Worm (Caenorhabditis elegans) whole organism, L4 larva: ENCODE results near the gene imph-1.

Experiments used
- D1046.2 ChIP-seq: fragments of 200-800 bp; sonication (Bioruptor generic); IDR thresholded peaks from 2 replicates; pipeline ENCODE4 v1.3.6; 2022; ENCODE audit warnings: missing genetic modification characterization, missing compliant biosample characterization
- F44E2.7 ChIP-seq: fragments of 200-800 bp; sonication (Bioruptor generic); IDR thresholded peaks from 2 replicates; pipeline ENCODE4 v2.1.2; 2022; ENCODE audit warnings: missing genetic modification characterization, missing compliant biosample characterization
- F49E8.2 ChIP-seq: sonication (generic microtip); optimal IDR thresholded peaks from 2 replicates; lab custom pipeline; 2016; ENCODE audit warnings: missing compliant biosample characterization, mild to moderate bottlenecking, missing genetic modification characterization, borderline replicate concordance
- T20F7.1 ChIP-seq: fragments of 200-800 bp; sonication (Bioruptor generic); optimal IDR thresholded peaks from 2 replicates; lab custom pipeline; 2018; ENCODE audit warnings: mild to moderate bottlenecking, missing genetic modification characterization, missing compliant biosample characterization
- T26A8.4 ChIP-seq: fragments of 200-800 bp; sonication (Bioruptor generic); IDR thresholded peaks from 2 replicates; pipeline ENCODE4 v1.3.6; 2022; ENCODE audit warnings: missing genetic modification characterization, missing compliant biosample characterization
- Y105C5A.15 ChIP-seq: fragments of 200-800 bp; sonication (Bioruptor generic); IDR thresholded peaks from 2 replicates; pipeline ENCODE4 v1.3.6; 2022; ENCODE audit warnings: missing genetic modification characterization, missing compliant biosample characterization
- Y48G9A.11 ChIP-seq: fragments of 200-800 bp; sonication (Bioruptor generic); IDR thresholded peaks from 2 replicates; pipeline ENCODE4 v1.3.6; 2022; ENCODE audit warnings: missing genetic modification reagents, missing genetic modification characterization, missing compliant biosample characterization
- ZK337.2 ChIP-seq: fragments of 200-800 bp; sonication (Bioruptor generic); IDR thresholded peaks from 2 replicates; pipeline ENCODE4 v1.3.6; 2022; ENCODE audit warnings: missing genetic modification reagents, missing genetic modification characterization, missing compliant biosample characterization
- aha-1 ChIP-seq: fragments of 150-350 bp; peaks from one replicate; lab custom pipeline; 2014; ENCODE audit warnings: missing biosample characterization, missing genetic modification characterization
- aly-2 ChIP-seq: sonication (generic microtip); optimal IDR thresholded peaks from 2 replicates; lab custom pipeline; 2018; ENCODE audit warnings: missing biosample characterization, missing genetic modification characterization
- ama-1 ChIP-seq: fragments of 150-350 bp; optimal IDR thresholded peaks from 2 replicates; lab custom pipeline; 2014; ENCODE audit warnings: inconsistent platforms, mixed read lengths
- arid-1 ChIP-seq: fragments of 200-800 bp; sonication (Bioruptor generic); conservative IDR thresholded peaks from 2 replicates; pipeline ENCODE4 v1.3.6; 2022; ENCODE audit warnings: missing genetic modification reagents, missing genetic modification characterization, missing compliant biosample characterization
- ceh-20 ChIP-seq: fragments of 200-800 bp; sonication (Bioruptor generic); IDR thresholded peaks from 2 replicates; pipeline ENCODE4 v1.3.6; 2022; ENCODE audit warnings: missing genetic modification reagents, missing genetic modification characterization, missing compliant biosample characterization
- ceh-44 ChIP-seq: fragments of 200-800 bp; sonication (Bioruptor generic); IDR thresholded peaks from 2 replicates; pipeline ENCODE4 v1.3.6; 2022; ENCODE audit warnings: missing genetic modification reagents, missing genetic modification characterization, missing compliant biosample characterization
- ces-1 ChIP-seq: fragments of 150-350 bp; sonication (generic microtip); optimal IDR thresholded peaks from 4 replicates; lab custom pipeline; 2014; ENCODE audit warnings: missing biosample characterization, missing genetic modification reagents, missing genetic modification characterization
- cey-2 ChIP-seq: sonication (generic microtip); optimal IDR thresholded peaks from 3 replicates; lab custom pipeline; 2017; ENCODE audit warnings: missing genetic modification characterization, mild to moderate bottlenecking, missing compliant biosample characterization, antibody characterized with exemption, borderline replicate concordance; ENCODE audit not compliant: insufficient read depth
- ctbp-1 ChIP-seq: fragments of 200-800 bp; sonication (Bioruptor generic); IDR thresholded peaks from 2 replicates; pipeline ENCODE4 v1.3.6; 2022; ENCODE audit warnings: missing genetic modification reagents, missing genetic modification characterization, missing compliant biosample characterization
- daf-16 ChIP-seq, 3 experiments: sonication (generic microtip); optimal IDR thresholded peaks; 2 replicates each; lab custom pipeline; 2016 to 2017; ENCODE audit warnings: missing genetic modification characterization in 3 of 3, missing genetic modification reagents in 3 of 3, mild to moderate bottlenecking in 2 of 3, missing compliant biosample characterization in 2 of 3, missing biosample characterization in 1 of 3, moderate library complexity in 1 of 3
- dmd-8 ChIP-seq: fragments of 200-800 bp; sonication (Bioruptor generic); IDR thresholded peaks from 2 replicates; pipeline ENCODE4 v1.3.6; 2022; ENCODE audit warnings: missing genetic modification characterization, missing compliant biosample characterization
- dpl-1 ChIP-seq: fragments of 150-350 bp; optimal IDR thresholded peaks from 2 replicates; lab custom pipeline; 2014; ENCODE audit warnings: missing biosample characterization, missing genetic modification reagents, missing genetic modification characterization
- duxl-1 ChIP-seq: sonication (generic microtip); optimal IDR thresholded peaks from 2 replicates; lab custom pipeline; 2016; ENCODE audit warnings: mild to moderate bottlenecking, missing genetic modification characterization, moderate library complexity, missing compliant biosample characterization; ENCODE audit not compliant: poor library complexity
- dve-1 ChIP-seq: sonication (generic microtip); optimal IDR thresholded peaks from 2 replicates; lab custom pipeline; 2017; ENCODE audit warnings: antibody characterized with exemption, mild to moderate bottlenecking, missing genetic modification characterization, missing compliant biosample characterization; ENCODE audit not compliant: insufficient read depth
- egl-43 ChIP-seq: fragments of 200-800 bp; sonication (Bioruptor generic); IDR thresholded peaks from 2 replicates; pipeline ENCODE4 v1.3.6; 2022; ENCODE audit warnings: missing genetic modification reagents, missing genetic modification characterization, missing compliant biosample characterization
- hlh-30 ChIP-seq: sonication (generic microtip); optimal IDR thresholded peaks from 2 replicates; lab custom pipeline; 2017; ENCODE audit warnings: antibody characterized with exemption, mild to moderate bottlenecking, missing genetic modification characterization, missing compliant biosample characterization; ENCODE audit not compliant: insufficient read depth
- hmg-1.1 ChIP-seq: fragments of 200-800 bp; sonication (Bioruptor generic); IDR thresholded peaks from 2 replicates; pipeline ENCODE4 v1.3.6; 2022; ENCODE audit warnings: missing genetic modification reagents, missing genetic modification characterization, missing compliant biosample characterization
- lin-1 ChIP-seq: fragments of 200-800 bp; sonication (Bioruptor generic); IDR thresholded peaks from 2 replicates; pipeline ENCODE4 v1.3.6; 2022; ENCODE audit warnings: missing genetic modification reagents, missing genetic modification characterization, missing compliant biosample characterization
- lin-13 ChIP-seq: fragments of 150-350 bp; optimal IDR thresholded peaks from 2 replicates; lab custom pipeline; 2014; ENCODE audit warnings: missing biosample characterization, missing genetic modification reagents, missing genetic modification characterization
- lin-15B ChIP-seq: fragments of 150-350 bp; sonication (generic microtip); optimal IDR thresholded peaks from 3 replicates; lab custom pipeline; 2014; ENCODE audit warnings: missing biosample characterization, missing genetic modification characterization
- lir-3 ChIP-seq: sonication (generic microtip); optimal IDR thresholded peaks from 2 replicates; lab custom pipeline; 2016; ENCODE audit warnings: mild to moderate bottlenecking, missing genetic modification characterization, missing compliant biosample characterization
- lsy-2 ChIP-seq, 2 experiments: fragments of 150-350 bp in 1 of 2; sonication (generic microtip) in 1 of 2; optimal IDR thresholded peaks; 2 replicates each; lab custom pipeline; 2014 to 2017; ENCODE audit warnings: missing biosample characterization in 2 of 2, missing genetic modification characterization in 2 of 2
- madf-5 ChIP-seq, 2 experiments: fragments of 200-800 bp; sonication (Bioruptor generic); IDR thresholded peaks; 2 replicates each; pipeline ENCODE4 v1.3.6; 2022; ENCODE audit warnings: missing compliant biosample characterization in 2 of 2, missing genetic modification characterization in 2 of 2
- madf-9 ChIP-seq: fragments of 200-800 bp; sonication (Bioruptor generic); conservative IDR thresholded peaks from 2 replicates; pipeline ENCODE4 v1.3.6; 2022; ENCODE audit warnings: missing genetic modification reagents, missing genetic modification characterization, missing compliant biosample characterization
- mdl-1 ChIP-seq, 2 experiments: fragments of 150-350 bp in 1 of 2; sonication (generic microtip) in 1 of 2; optimal IDR thresholded peaks; 2 replicates each; lab custom pipeline; 2014 to 2017; ENCODE audit warnings: missing biosample characterization in 2 of 2, missing genetic modification characterization in 2 of 2
- mdt-29 ChIP-seq: fragments of 200-800 bp; sonication (Bioruptor generic); IDR thresholded peaks from 2 replicates; pipeline ENCODE4 v1.3.6; 2022; ENCODE audit warnings: missing genetic modification reagents, missing genetic modification characterization, missing compliant biosample characterization
- mep-1 ChIP-seq: fragments of 150-350 bp; sonication (generic microtip); optimal IDR thresholded peaks from 3 replicates; lab custom pipeline; 2014; ENCODE audit warnings: missing biosample characterization, missing genetic modification characterization
- mes-2 ChIP-seq: sonication (generic microtip); optimal IDR thresholded peaks from 2 replicates; lab custom pipeline; 2016; ENCODE audit warnings: missing genotype, mild to moderate bottlenecking, missing genetic modification characterization, missing compliant biosample characterization; ENCODE audit not compliant: poor library complexity, severe bottlenecking
- nhr-10 ChIP-seq: fragments of 150-350 bp; optimal IDR thresholded peaks from 2 replicates; lab custom pipeline; 2014; ENCODE audit warnings: missing biosample characterization, missing genetic modification characterization
- nhr-11 ChIP-seq: fragments of 150-350 bp; optimal IDR thresholded peaks from 2 replicates; lab custom pipeline; 2014; ENCODE audit warnings: missing biosample characterization, missing genetic modification characterization
- nhr-28 ChIP-seq: fragments of 150-350 bp; optimal IDR thresholded peaks from 2 replicates; lab custom pipeline; 2014; ENCODE audit warnings: missing biosample characterization, missing genetic modification characterization
- nhr-48 ChIP-seq: sonication (generic microtip); optimal IDR thresholded peaks from 2 replicates; lab custom pipeline; 2016; ENCODE audit warnings: mild to moderate bottlenecking, missing genetic modification characterization, missing compliant biosample characterization
- sdz-12 ChIP-seq: fragments of 200-800 bp; sonication (Bioruptor generic); optimal IDR thresholded peaks from 2 replicates; lab custom pipeline; 2018; ENCODE audit warnings: mild to moderate bottlenecking, missing genetic modification characterization, missing compliant biosample characterization
- set-16 ChIP-seq: fragments of 200-800 bp; sonication (Bioruptor generic); IDR thresholded peaks from 2 replicates; pipeline ENCODE4 v1.3.6; 2022; ENCODE audit warnings: missing genetic modification reagents, missing genetic modification characterization, missing compliant biosample characterization
- snpc-1.2 ChIP-seq: fragments of 200-800 bp; sonication (Bioruptor generic); IDR thresholded peaks from 2 replicates; pipeline ENCODE4 v1.3.6; 2022; ENCODE audit warnings: missing genetic modification reagents, missing genetic modification characterization, missing compliant biosample characterization
- tra-1 ChIP-seq: fragments of 200-800 bp; sonication (Bioruptor generic); IDR thresholded peaks from 2 replicates; pipeline ENCODE4 v1.3.6; 2022; ENCODE audit warnings: missing genetic modification reagents, missing genetic modification characterization, missing compliant biosample characterization
- unc-62 ChIP-seq, 3 experiments: fragments of 150-350 bp in 1 of 3; sonication (generic microtip); optimal IDR thresholded peaks in 2 of 3; peaks in 1 of 3; 1 replicate in 1 of 3; 2 replicates in 2 of 3; lab custom pipeline; 2014 to 2017; ENCODE audit warnings: missing biosample characterization in 3 of 3, missing genetic modification characterization in 3 of 3, missing genetic modification reagents in 3 of 3, missing genotype in 1 of 3
- zip-11 ChIP-seq: fragments of 200-800 bp; sonication (Bioruptor generic); IDR thresholded peaks from 2 replicates; pipeline ENCODE4 v1.3.6; 2022; ENCODE audit warnings: missing genetic modification characterization, missing compliant biosample characterization
- ztf-11 ChIP-seq: fragments of 150-350 bp; optimal IDR thresholded peaks from 2 replicates; lab custom pipeline; 2014; ENCODE audit warnings: missing biosample characterization, missing genetic modification characterization
- ztf-7 ChIP-seq: fragments of 150-350 bp; optimal IDR thresholded peaks from 2 replicates; lab custom pipeline; 2014; ENCODE audit warnings: missing biosample characterization, missing genetic modification characterization

Gene imph-1

DNA sequence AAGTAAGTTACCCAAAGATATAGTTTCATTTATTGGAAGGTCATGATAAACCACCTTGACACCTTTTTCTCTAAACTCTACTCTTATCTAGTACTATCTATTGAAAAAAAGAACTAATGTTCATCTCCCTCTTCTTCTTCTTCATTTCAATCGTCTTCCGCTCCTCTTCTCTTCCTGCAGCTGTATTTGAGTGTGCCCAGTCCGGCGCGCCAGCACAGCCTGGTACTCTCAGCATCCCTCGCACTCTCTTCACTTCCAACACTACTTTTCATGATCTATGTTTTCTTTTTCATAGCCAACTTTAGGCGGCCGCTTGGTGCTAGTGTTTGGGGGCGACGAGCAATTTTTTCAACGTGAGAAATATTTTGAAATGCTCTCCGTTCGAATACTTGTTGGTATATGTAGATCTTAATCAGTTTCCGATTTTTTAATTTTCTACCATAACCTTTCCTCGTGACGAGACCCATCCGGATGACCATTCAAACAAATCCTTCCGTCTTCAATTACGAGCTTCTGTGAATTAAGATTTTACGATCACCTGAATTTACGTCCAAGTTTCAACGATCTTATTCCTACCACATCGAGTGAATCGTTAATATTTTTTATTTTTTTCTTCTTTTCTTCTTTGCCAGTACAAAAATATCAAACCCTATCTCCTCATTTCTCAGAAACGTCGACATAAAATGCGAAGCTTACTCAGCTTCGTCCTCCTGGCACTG is 8.8 kb downstream of the imph-1 start, which contains the start of gene pan-1:
pan-1 (plus strand) TSS at position 669 of the 719 bp plus-strand sequence.
- TF ChIP-seq egl-43 (GFP tag; lab: Robert Waterston, UW) = no peak
- no peak for TF ChIP-seq dpl-1
- no peak for TF ChIP-seq ceh-20 (GFP tag; lab: Robert Waterston, UW)
- TF ChIP-seq D1046.2 (GFP tag; lab: Robert Waterston, UW) = no peak
- TF ChIP-seq daf-16 (GFP tag; optimal IDR thresholded peaks at IDR 0.05; lab: Kevin White, UChicago) = peak in 1 of 2 experiments; percentile 7
- peak; percentile 24 for TF ChIP-seq daf-16 (tag; optimal IDR thresholded peaks at IDR 0.05; lab: Kevin White, UChicago)
- TF ChIP-seq aha-1 = peak; percentile 19
- no peak for TF ChIP-seq cey-2
- no peak for TF ChIP-seq Y48G9A.11
- 0 out of 2 replicates have a peak, but pooled peaks have one; percentile 54 for TF ChIP-seq ctbp-1
- TF ChIP-seq mdt-29 (GFP tag; lab: Robert Waterston, UW) = no peak
- peak; percentile 54 for TF ChIP-seq mep-1 (tag; lab: Kevin White, UChicago)
- TF ChIP-seq lin-1 (GFP tag; lab: Robert Waterston, UW) = 0 out of 2 replicates have a peak, but pooled peaks have one; percentile 10
- peak; percentile 32; the same call in 1 of the 2 replicates for TF ChIP-seq madf-9 (GFP tag; lab: Robert Waterston, UW)
- TF ChIP-seq tra-1 (GFP tag; lab: Robert Waterston, UW) = no peak
- peak; percentile 34 for TF ChIP-seq nhr-48
- TF ChIP-seq ZK337.2 = no peak
- TF ChIP-seq T26A8.4 (GFP tag; lab: Robert Waterston, UW) = peak; percentile 37
- no peak for TF ChIP-seq ces-1 (GFP tag; lab: Kevin White, UChicago)
- no peak for TF ChIP-seq F49E8.2 (tag; lab: Kevin White, UChicago)
- TF ChIP-seq ztf-7 (tag; lab: Kevin White, UChicago) = no peak
- no peak for TF ChIP-seq ceh-44 (GFP tag; lab: Robert Waterston, UW)
- no peak for TF ChIP-seq snpc-1.2
- peak in 1 of 2 experiments; percentile 35 for TF ChIP-seq mdl-1 (tag; optimal IDR thresholded peaks at IDR 0.05; lab: Kevin White, UChicago)
- TF ChIP-seq sdz-12 = no peak
- no peak for TF ChIP-seq lir-3
- no peak for TF ChIP-seq F44E2.7 (GFP tag; lab: Robert Waterston, UW)
- peak; percentile 46; the same call in 1 of the 2 replicates for TF ChIP-seq arid-1 (GFP tag; lab: Robert Waterston, UW)
- no peak for TF ChIP-seq Y105C5A.15 (GFP tag; lab: Robert Waterston, UW)
- TF ChIP-seq lsy-2 (tag; optimal IDR thresholded peaks at IDR 0.05; lab: Kevin White, UChicago) = peak; percentile 20 to 52
- no peak for TF ChIP-seq ama-1 (lab: Kevin White, UChicago)
- TF ChIP-seq dve-1 = peak; percentile 54
- no peak for TF ChIP-seq aly-2 (tag; lab: Kevin White, UChicago)
- peak; percentile 32; the same call in 1 of the 2 replicates for TF ChIP-seq set-16 (GFP tag; lab: Robert Waterston, UW)
- no peak for TF ChIP-seq zip-11
- 0 out of 4 replicates have a peak, but pooled peaks of 1 of the 2 experiments have one; percentile 29 for TF ChIP-seq madf-5 (GFP tag; IDR thresholded peaks at IDR 0.05; lab: Robert Waterston, UW)
- TF ChIP-seq hmg-1.1 = peak; percentile 81
- TF ChIP-seq hlh-30 = peak; percentile 59
- no peak for TF ChIP-seq T20F7.1 (GFP tag; lab: Kevin White, UChicago)
- TF ChIP-seq unc-62 (GFP tag; optimal IDR thresholded peaks at IDR 0.05 in 1 of 2; lab: Kevin White, UChicago) = peak in 1 of 2 experiments; percentile 44
- TF ChIP-seq unc-62 (tag; optimal IDR thresholded peaks at IDR 0.05; lab: Kevin White, UChicago) = no peak
- TF ChIP-seq ztf-11 (tag; lab: Kevin White, UChicago) = no peak
- TF ChIP-seq mes-2 = peak; percentile 48
- TF ChIP-seq nhr-28 = peak; percentile 60
- TF ChIP-seq nhr-11 (tag; lab: Kevin White, UChicago) = peak; percentile 15
- no peak for TF ChIP-seq duxl-1 (tag; lab: Kevin White, UChicago)
- no peak for TF ChIP-seq dmd-8 (GFP tag; lab: Robert Waterston, UW)
- no peak for TF ChIP-seq lin-13
- TF ChIP-seq nhr-10 (tag; lab: Kevin White, UChicago) = no peak
- no peak for TF ChIP-seq lin-15B
